Fruit fly (Drosophila melanogaster) whole organism, embryonic: ENCODE measurements around the gene CG31515.
A peak's percentile ranks its signal among the peaks of the same experiment; 100 is the strongest.

ENCODE experiments used
- Bgb ChIP-seq: fragments of 200-800 bp; sonication (Bioruptor generic); IDR thresholded peaks from 2 replicates; pipeline ENCODE4 v1.3.6; 2022; ENCODE audit warnings: missing biosample characterization, missing genetic modification characterization; ENCODE audit not compliant: partially characterized antibody
- BtbVII ChIP-seq: fragments of 200-800 bp; sonication (Bioruptor generic); optimal IDR thresholded peaks from 3 replicates; lab custom pipeline; 2017; ENCODE audit warnings: missing biosample characterization, mild to moderate bottlenecking, missing genetic modification characterization
- CG11398 ChIP-seq: fragments of 200-800 bp; sonication (Bioruptor generic); optimal IDR thresholded peaks from 2 replicates; lab custom pipeline; 2016; ENCODE audit warnings: missing biosample characterization, missing genetic modification characterization
- CG13123 ChIP-seq: fragments of 200-800 bp; sonication (Bioruptor generic); optimal IDR thresholded peaks from 2 replicates; lab custom pipeline; 2016; ENCODE audit warnings: missing biosample characterization, missing genetic modification characterization
- CG13296 ChIP-seq: fragments of 200-800 bp; sonication (Bioruptor generic); optimal IDR thresholded peaks from 3 replicates; lab custom pipeline; 2018; ENCODE audit warnings: missing biosample characterization, mild to moderate bottlenecking, missing genetic modification characterization
- CG15011 ChIP-seq: fragments of 200-800 bp; sonication (Bioruptor generic); optimal IDR thresholded peaks from 3 replicates; lab custom pipeline; 2018; ENCODE audit warnings: missing biosample characterization, mild to moderate bottlenecking, missing genetic modification characterization
- CG15601 ChIP-seq: fragments of 200-800 bp; sonication (Bioruptor generic); optimal IDR thresholded peaks from 3 replicates; lab custom pipeline; 2019; ENCODE audit warnings: missing biosample characterization, mild to moderate bottlenecking, missing genetic modification characterization, moderate library complexity
- CG16863 ChIP-seq: fragments of 200-800 bp; sonication (Bioruptor generic); optimal IDR thresholded peaks from 3 replicates; lab custom pipeline; 2016; ENCODE audit warnings: missing biosample characterization, missing genetic modification characterization
- CG2889 ChIP-seq: fragments of 200-800 bp; sonication (Bioruptor generic); IDR thresholded peaks from 3 replicates; pipeline ENCODE4 v1.3.6; 2022; ENCODE audit warnings: missing biosample characterization, missing genetic modification characterization
- CG3065 ChIP-seq: fragments of 200-800 bp; sonication (Bioruptor generic); optimal IDR thresholded peaks from 2 replicates; lab custom pipeline; 2016; ENCODE audit warnings: missing biosample characterization, missing genetic modification characterization
- CG3163 ChIP-seq: fragments of 200-800 bp; sonication (Bioruptor generic); optimal IDR thresholded peaks from 3 replicates; lab custom pipeline; 2016; ENCODE audit warnings: missing biosample characterization, missing genetic modification characterization
- CG33213 ChIP-seq: fragments of 200-800 bp; sonication (Bioruptor generic); optimal IDR thresholded peaks from 3 replicates; lab custom pipeline; 2016; ENCODE audit warnings: missing biosample characterization, missing genetic modification characterization
- CG3995 ChIP-seq: fragments of 200-800 bp; sonication (Bioruptor generic); optimal IDR thresholded peaks from 3 replicates; lab custom pipeline; 2016; ENCODE audit warnings: missing biosample characterization, missing genetic modification characterization
- CG4854 ChIP-seq: fragments of 200-800 bp; sonication (Bioruptor generic); optimal IDR thresholded peaks from 2 replicates; lab custom pipeline; 2016; ENCODE audit warnings: missing biosample characterization, missing genetic modification characterization, inconsistent platforms
- CG8359 ChIP-seq: fragments of 200-800 bp; sonication (Bioruptor generic); optimal IDR thresholded peaks from 2 replicates; lab custom pipeline; 2017; ENCODE audit warnings: missing biosample characterization, mild to moderate bottlenecking, missing genetic modification characterization, borderline replicate concordance
- CG8388 ChIP-seq: fragments of 200-800 bp; sonication (Bioruptor generic); optimal IDR thresholded peaks from 2 replicates; lab custom pipeline; 2019; ENCODE audit warnings: missing biosample characterization, mild to moderate bottlenecking, missing genetic modification characterization, moderate library complexity
- CG8944 ChIP-seq: fragments of 200-800 bp; sonication (Bioruptor generic); optimal IDR thresholded peaks from 3 replicates; lab custom pipeline; 2016; ENCODE audit warnings: missing biosample characterization, missing genetic modification characterization
- Camta ChIP-seq: fragments of 200-800 bp; sonication (Bioruptor generic); optimal IDR thresholded peaks from 2 replicates; lab custom pipeline; 2016; ENCODE audit warnings: missing biosample characterization, missing genetic modification characterization
- Chrac-16 ChIP-seq: fragments of 200-800 bp; sonication (Bioruptor generic); optimal IDR thresholded peaks from 3 replicates; lab custom pipeline; 2016; ENCODE audit warnings: missing biosample characterization, missing genetic modification characterization
- Dbx ChIP-seq: fragments of 200-800 bp; sonication (Bioruptor generic); IDR thresholded peaks from 3 replicates; pipeline ENCODE4 v1.3.6; 2022; ENCODE audit warnings: missing biosample characterization, missing genetic modification characterization
- Deaf1 ChIP-seq: fragments of 200-800 bp; optimal IDR thresholded peaks from 3 replicates; lab custom pipeline; 2019; ENCODE audit warnings: missing biosample characterization, mild to moderate bottlenecking, missing genetic modification characterization, moderate library complexity
- Dll ChIP-seq: fragments of 200-800 bp; sonication (Bioruptor generic); IDR thresholded peaks from 4 replicates; pipeline ENCODE4 v1.3.6; 2022; ENCODE audit warnings: missing biosample characterization, missing genetic modification characterization; ENCODE audit not compliant: partially characterized antibody
- Gsc ChIP-seq: fragments of 200-800 bp; sonication (Bioruptor generic); IDR thresholded peaks from 2 replicates; pipeline ENCODE4 v1.3.6; 2022; ENCODE audit warnings: missing biosample characterization, missing genetic modification characterization
- H15 ChIP-seq: fragments of 200-800 bp; sonication (Bioruptor generic); IDR thresholded peaks from 3 replicates; pipeline ENCODE4 v1.3.6; 2022; ENCODE audit warnings: missing biosample characterization, missing genetic modification characterization
- HHEX ChIP-seq: fragments of 200-800 bp; sonication (Bioruptor generic); optimal IDR thresholded peaks from 3 replicates; lab custom pipeline; 2017; ENCODE audit warnings: missing biosample characterization, mild to moderate bottlenecking, missing genetic modification characterization, missing genetic modification reagents
- MBD-R2 ChIP-seq: fragments of 200-800 bp; sonication (Bioruptor generic); IDR thresholded peaks from 2 replicates; pipeline ENCODE4 v1.3.6; 2022; ENCODE audit warnings: missing biosample characterization, missing genetic modification characterization
- NFAT ChIP-seq: fragments of 200-800 bp; sonication (Bioruptor generic); IDR thresholded peaks from 2 replicates; pipeline ENCODE4 v1.3.6; 2022; ENCODE audit warnings: missing biosample characterization, missing genetic modification characterization
- NK7.1 ChIP-seq: fragments of 200-800 bp; sonication (Bioruptor generic); optimal IDR thresholded peaks from 3 replicates; lab custom pipeline; 2016; ENCODE audit warnings: missing biosample characterization, missing genetic modification characterization
- Oli ChIP-seq: fragments of 200-800 bp; sonication (Bioruptor generic); optimal IDR thresholded peaks from 2 replicates; lab custom pipeline; 2018; ENCODE audit warnings: missing biosample characterization, mild to moderate bottlenecking, missing genetic modification characterization, moderate library complexity
- PHDP ChIP-seq: fragments of 200-800 bp; sonication (Bioruptor generic); optimal IDR thresholded peaks from 3 replicates; lab custom pipeline; 2018; ENCODE audit warnings: missing biosample characterization, mild to moderate bottlenecking, missing genetic modification characterization, moderate library complexity
- Poxn ChIP-seq: fragments of 200-800 bp; sonication (Bioruptor generic); IDR thresholded peaks from 2 replicates; pipeline ENCODE4 v1.3.6; 2022; ENCODE audit warnings: missing biosample characterization, missing genetic modification characterization
- ac ChIP-seq: fragments of 200-800 bp; sonication (Bioruptor generic); optimal IDR thresholded peaks from 3 replicates; lab custom pipeline; 2017; ENCODE audit warnings: missing biosample characterization, mild to moderate bottlenecking, missing genetic modification characterization
- aop ChIP-seq: fragments of 200-800 bp; sonication (Bioruptor generic); IDR thresholded peaks from 2 replicates; pipeline ENCODE4 v1.3.6; 2022; ENCODE audit warnings: missing biosample characterization, missing genetic modification characterization
- ap ChIP-seq: fragments of 200-800 bp; sonication (Bioruptor generic); IDR thresholded peaks from 2 replicates; pipeline ENCODE4 v1.3.6; 2022; ENCODE audit warnings: missing biosample characterization, missing genetic modification characterization
- crc ChIP-seq: fragments of 200-800 bp; sonication (Bioruptor generic); optimal IDR thresholded peaks from 2 replicates; lab custom pipeline; 2016; ENCODE audit warnings: missing biosample characterization, missing genetic modification characterization
- fd64A ChIP-seq: fragments of 200-800 bp; sonication (Bioruptor generic); optimal IDR thresholded peaks from 3 replicates; lab custom pipeline; 2018; ENCODE audit warnings: missing biosample characterization, mild to moderate bottlenecking, missing genetic modification characterization
- hth ChIP-seq: fragments of >200 bp; optimal IDR thresholded peaks from 2 replicates; lab custom pipeline; 2017; ENCODE audit warnings: inconsistent platforms
- ind ChIP-seq: fragments of 200-800 bp; sonication (Bioruptor generic); optimal IDR thresholded peaks from 3 replicates; lab custom pipeline; 2016; ENCODE audit warnings: missing biosample characterization, missing genetic modification characterization
- jing ChIP-seq: fragments of 200-800 bp; sonication (Bioruptor generic); optimal IDR thresholded peaks from 2 replicates; lab custom pipeline; 2018; ENCODE audit warnings: missing biosample characterization, mild to moderate bottlenecking, missing genetic modification characterization
- lmd ChIP-seq: fragments of 200-800 bp; sonication (Bioruptor generic); IDR thresholded peaks from 2 replicates; pipeline ENCODE4 v1.3.6; 2022; ENCODE audit warnings: missing biosample characterization, missing genetic modification characterization
- p53 ChIP-seq: fragments of 200-800 bp; sonication (Bioruptor generic); optimal IDR thresholded peaks from 2 replicates; lab custom pipeline; 2016; ENCODE audit warnings: missing biosample characterization, missing genetic modification characterization
- pfk ChIP-seq: fragments of 200-800 bp; sonication (Bioruptor generic); optimal IDR thresholded peaks from 2 replicates; lab custom pipeline; 2018; ENCODE audit warnings: missing biosample characterization, mild to moderate bottlenecking, missing genetic modification characterization, moderate library complexity
- repo ChIP-seq: fragments of 200-800 bp; sonication (Bioruptor generic); optimal IDR thresholded peaks from 2 replicates; lab custom pipeline; 2016; ENCODE audit warnings: missing biosample characterization, missing genetic modification characterization
- rib ChIP-seq: fragments of 200-800 bp; sonication (Bioruptor generic); IDR thresholded peaks from 2 replicates; pipeline ENCODE4 v1.3.6; 2022; ENCODE audit warnings: missing biosample characterization, missing genetic modification characterization
- sima ChIP-seq: fragments of 200-800 bp; sonication (Bioruptor generic); optimal IDR thresholded peaks from 2 replicates; lab custom pipeline; 2016; ENCODE audit warnings: missing biosample characterization, missing genetic modification characterization
- stc ChIP-seq: fragments of 200-800 bp; sonication (Bioruptor generic); IDR thresholded peaks from 2 replicates; pipeline ENCODE4 v1.3.6; 2022; ENCODE audit warnings: missing biosample characterization, missing genetic modification characterization
- stwl ChIP-seq: fragments of 200-800 bp; sonication (Bioruptor generic); optimal IDR thresholded peaks from 3 replicates; lab custom pipeline; 2018; ENCODE audit warnings: missing biosample characterization, mild to moderate bottlenecking, missing genetic modification characterization, moderate library complexity
- tap ChIP-seq: fragments of 200-800 bp; optimal IDR thresholded peaks from 3 replicates; lab custom pipeline; 2019; ENCODE audit warnings: missing biosample characterization, mild to moderate bottlenecking, missing genetic modification characterization, moderate library complexity
- tll ChIP-seq, 2 experiments: fragments of 200-800 bp in 1 of 2; fragments of >200 bp in 1 of 2; sonication (Bioruptor generic) in 1 of 2; optimal IDR thresholded peaks; 2 replicates each; lab custom pipeline; 2017 to 2019; ENCODE audit warnings: missing biosample characterization in 2 of 2, missing genetic modification characterization in 2 of 2, mild to moderate bottlenecking in 1 of 2, moderate library complexity in 1 of 2
- ttk ChIP-seq: fragments of 200-800 bp; sonication (Bioruptor generic); IDR thresholded peaks from 2 replicates; pipeline ENCODE4 v2.1.2; 2022; ENCODE audit warnings: missing biosample characterization, missing genetic modification characterization
- unc-4 ChIP-seq: fragments of 200-800 bp; sonication (Bioruptor generic); IDR thresholded peaks from 2 replicates; pipeline ENCODE4 v1.3.6; 2022; ENCODE audit warnings: missing biosample characterization, missing genetic modification characterization; ENCODE audit not compliant: partially characterized antibody
- z ChIP-seq: fragments of 200-800 bp; sonication (Bioruptor generic); IDR thresholded peaks from 3 replicates; pipeline ENCODE4 v1.3.6; 2022; ENCODE audit warnings: missing biosample characterization, missing genetic modification characterization

CG31515 gene

DNA sequence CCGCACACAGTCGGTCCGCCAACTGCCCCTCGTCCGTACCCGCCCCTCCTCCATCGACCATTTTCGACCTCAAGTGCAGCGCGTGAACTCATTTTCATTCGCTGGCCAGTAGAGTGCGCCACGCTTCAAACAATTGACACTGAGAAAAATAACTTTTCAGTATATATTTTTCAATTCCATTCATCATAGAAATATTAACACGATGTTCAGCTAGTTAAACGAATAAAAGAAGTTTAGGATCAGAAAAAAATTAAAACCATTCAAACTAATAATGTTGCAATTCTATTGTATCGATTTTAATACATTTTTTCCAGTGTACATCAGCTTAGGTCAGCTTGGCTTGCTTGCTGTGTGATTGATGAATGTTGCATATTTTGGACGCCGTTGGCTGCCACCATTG, 1.8 kb downstream of the CG31515 start (continued):
- no peak for TF ChIP-seq HHEX (GFP tag; lab: Kevin White, UChicago)
- TF ChIP-seq aop (GFP tag; lab: Robert Waterston, UW): no peak
- TF ChIP-seq CG3995: no peak
- TF ChIP-seq pfk (GFP tag; lab: Kevin White, UChicago): no peak
- no peak for TF ChIP-seq CG15601 (tag; lab: Kevin White, UChicago)
- TF ChIP-seq Poxn: no peak
- TF ChIP-seq unc-4 (GFP tag; lab: Robert Waterston, UW): no peak
- TF ChIP-seq hth (lab: Kevin White, UChicago): no peak
- no peak for TF ChIP-seq Gsc (GFP tag; lab: Robert Waterston, UW)
- peak; percentile 19 for TF ChIP-seq ind (GFP tag; lab: Kevin White, UChicago)
- TF ChIP-seq Dll: no peak
- no peak for TF ChIP-seq NFAT (GFP tag; lab: Robert Waterston, UW)
- 0 out of 3 replicates have a peak, but pooled peaks have one; percentile 37 for TF ChIP-seq H15 (GFP tag; lab: Robert Waterston, UW)
- no peak for TF ChIP-seq Bgb
- TF ChIP-seq jing (GFP tag; lab: Kevin White, UChicago): peak; percentile 25
- TF ChIP-seq Camta: peak; percentile 22
- no peak for TF ChIP-seq CG15011 (GFP tag; lab: Kevin White, UChicago)
- TF ChIP-seq CG4854 (GFP tag; lab: Kevin White, UChicago): no peak
- TF ChIP-seq stc (GFP tag; lab: Robert Waterston, UW): peak; percentile 39; the same call in 1 of the 2 replicates
- TF ChIP-seq rib (GFP tag; lab: Robert Waterston, UW): no peak
- no peak for TF ChIP-seq CG3163
- no peak for TF ChIP-seq stwl (tag; lab: Kevin White, UChicago)
- no peak for TF ChIP-seq BtbVII (GFP tag; lab: Kevin White, UChicago)
- TF ChIP-seq tap (tag; lab: Kevin White, UChicago): peak; percentile 48
- no peak for TF ChIP-seq repo (GFP tag; lab: Kevin White, UChicago)
- no peak for TF ChIP-seq fd64A
- no peak for TF ChIP-seq CG2889
- peak; percentile 41 for TF ChIP-seq Chrac-16 (GFP tag; lab: Kevin White, UChicago)
- TF ChIP-seq Oli (tag; lab: Kevin White, UChicago): peak; percentile 54
- no peak for TF ChIP-seq crc (GFP tag; lab: Kevin White, UChicago)
- TF ChIP-seq CG11398 (GFP tag; lab: Kevin White, UChicago): no peak
- TF ChIP-seq PHDP (tag; lab: Kevin White, UChicago): peak; percentile 52
- TF ChIP-seq CG13296 (GFP tag; lab: Kevin White, UChicago): no peak
- no peak for TF ChIP-seq CG13123
- TF ChIP-seq CG8388 (GFP tag; lab: Kevin White, UChicago): peak; percentile 65
- peak; percentile 49 for TF ChIP-seq CG16863
- TF ChIP-seq ac (GFP tag; lab: Kevin White, UChicago): no peak
- no peak for TF ChIP-seq CG33213
- peak; percentile 29; the same call in 1 of the 2 replicates for TF ChIP-seq lmd (GFP tag; lab: Robert Waterston, UW)
- TF ChIP-seq p53 (GFP tag; lab: Kevin White, UChicago): no peak
- TF ChIP-seq sima (GFP tag; lab: Kevin White, UChicago): no peak
- TF ChIP-seq CG3065: no peak
- TF ChIP-seq Deaf1 (tag; lab: Kevin White, UChicago): no peak
- no peak for TF ChIP-seq NK7.1 (GFP tag; lab: Kevin White, UChicago)
- peak; percentile 15 for TF ChIP-seq CG8944 (GFP tag; lab: Kevin White, UChicago)
- TF ChIP-seq ttk: peak; percentile 34; the same call in 1 of the 2 replicates
- no peak for TF ChIP-seq MBD-R2 (GFP tag; lab: Robert Waterston, UW)
- no peak for TF ChIP-seq Dbx (GFP tag; lab: Robert Waterston, UW)
- no peak for TF ChIP-seq CG8359 (GFP tag; lab: Kevin White, UChicago)
- no peak for TF ChIP-seq z (GFP tag; lab: Robert Waterston, UW)
- TF ChIP-seq ap (GFP tag; lab: Robert Waterston, UW): peak; percentile 55
- no peak for TF ChIP-seq tll (GFP tag; optimal IDR thresholded peaks at IDR 0.05; lab: Kevin White, UChicago)
